Fruit fly (Drosophila melanogaster): ENCODE data around the gene wrm1.

- TF ChIP-seq EcR (GFP tag; optimal IDR thresholded peaks at IDR 0.05) (no peak), CG8159 (tag; optimal IDR thresholded peaks at IDR 0.05) (no peak), Snoo (tag; optimal IDR thresholded peaks at IDR 0.05) (no peak), Pif1B (GFP tag; optimal IDR thresholded peaks at IDR 0.05) (no peak), CG9948 (tag; optimal IDR thresholded peaks at IDR 0.05) (no peak), CG34367 (tag; optimal IDR thresholded peaks at IDR 0.05) (no peak), fd96Ca (GFP tag; IDR thresholded peaks at IDR 0.05) (no peak), gl (tag; optimal IDR thresholded peaks at IDR 0.05) (no peak), CG14655 (GFP tag; optimal IDR thresholded peaks at IDR 0.05) (no peak), Pif1A (GFP tag; optimal IDR thresholded peaks at IDR 0.05) (no peak), CG8301 (tag; optimal IDR thresholded peaks at IDR 0.05) (no peak)
Measured at dm6 chr3L:7313559-7314132, 21.4 kb downstream of the wrm1 start.
